Fruit fly (Drosophila melanogaster): ENCODE results near the gene hyx.

DNA sequence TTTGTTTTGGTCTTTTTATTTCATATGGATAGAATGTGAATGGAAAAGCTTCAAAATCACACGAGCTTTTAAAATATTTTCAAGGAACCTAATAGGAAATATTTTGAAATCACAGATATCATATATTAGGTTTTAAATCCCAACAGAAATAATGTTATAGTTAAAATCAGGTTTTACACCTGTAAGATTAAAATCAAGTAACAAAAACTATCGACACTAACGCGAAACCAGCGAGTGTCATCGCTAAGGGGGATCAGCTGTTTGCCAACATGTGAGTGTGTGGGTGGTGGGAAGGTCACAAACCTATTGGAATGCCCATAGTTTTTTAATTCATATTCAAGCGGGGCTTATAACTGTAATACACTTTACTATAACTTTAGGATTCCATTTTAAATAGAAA is at the start of gene hyx:
- TF ChIP-seq Hr96 (GFP tag; optimal IDR thresholded peaks at IDR 0.05) (no peak), CG7045 (GFP tag; optimal IDR thresholded peaks at IDR 0.05) (no peak), bab1 (GFP tag; optimal IDR thresholded peaks at IDR 0.05) (peak; percentile 66), tj (GFP tag; optimal IDR thresholded peaks at IDR 0.05) (no peak), cnc (optimal IDR thresholded peaks at IDR 0.05) (no peak)
